Worm (Caenorhabditis elegans): ENCODE results near the gene Y43D4A.1.
"Not testable (repeated sequence)": the region's sequence is repeated elsewhere in the genome, so short reads cannot be mapped to it uniquely, and the experiment has no call there.

ce11 chrIV:16755771-16756170 lies 12.1 kb downstream of the Y43D4A.1 start, which contains the start of gene Y43D4A.2:
- TF ChIP-seq nhr-20 (tag; optimal IDR thresholded peaks at IDR 0.05); nhr-19 (GFP tag; conservative IDR thresholded peaks at IDR 0.05); elt-3 (tag; optimal IDR thresholded peaks at IDR 0.05); ceh-88 (GFP tag; IDR thresholded peaks at IDR 0.05); nhr-11 (tag; optimal IDR thresholded peaks at IDR 0.05); lin-15B (tag; optimal IDR thresholded peaks at IDR 0.05); nhr-12 (tag; optimal IDR thresholded peaks at IDR 0.05); ama-1 (optimal IDR thresholded peaks at IDR 0.05): not testable (repeated sequence)
